Fruit fly (Drosophila melanogaster): ENCODE measurements around the gene CG33267.
A peak's percentile ranks its signal among the peaks of the same experiment; 100 is the strongest.

Gene CG33267

dm6 chr3L:11563972-11564533, at the start of gene CG33267, which contains the start of gene CG46412:
Gene CG33267, plus strand, starts transcription at chr3L:11564483.
Gene CG46412, minus strand, starts transcription at chr3L:11564072.
- TF ChIP-seq noc (tag; optimal IDR thresholded peaks at IDR 0.05): no peak

dm6 chr3L:11515349-11516079, 48.8 kb upstream of the CG33267 start:
- peak; percentile 6 for TF ChIP-seq noc (tag; optimal IDR thresholded peaks at IDR 0.05)

dm6 chr3L:11516229-11516628, 48.1 kb upstream of the CG33267 start:
- TF ChIP-seq noc (tag; optimal IDR thresholded peaks at IDR 0.05): no peak

- TF ChIP-seq noc (tag; optimal IDR thresholded peaks at IDR 0.05): no peak
These were observed 41.7 kb upstream of the CG33267 start, which contains the start of the genes CG11714 and Fuca for dm6 chr3L:11522613-11523012. Gene CG11714, minus strand, starts transcription at chr3L:11522713. Gene Fuca, minus strand, starts transcription at chr3L:11522713.

dm6 chr3L:11523286-11523685, 41.0 kb upstream of the CG33267 start:
- no peak for TF ChIP-seq noc (tag; optimal IDR thresholded peaks at IDR 0.05)

- TF ChIP-seq noc (tag; optimal IDR thresholded peaks at IDR 0.05): no peak
These were observed 38.5 kb upstream of the CG33267 start for dm6 chr3L:11525765-11526164.

- TF ChIP-seq noc (tag; optimal IDR thresholded peaks at IDR 0.05): no peak
These were observed 37.6 kb upstream of the CG33267 start for dm6 chr3L:11526644-11527184.

dm6 chr3L:11528397-11528923, 35.8 kb upstream of the CG33267 start:
- TF ChIP-seq noc (tag; optimal IDR thresholded peaks at IDR 0.05): no peak

dm6 chr3L:11529707-11530106, 34.6 kb upstream of the CG33267 start:
- no peak for TF ChIP-seq noc (tag; optimal IDR thresholded peaks at IDR 0.05)

- no peak for TF ChIP-seq noc (tag; optimal IDR thresholded peaks at IDR 0.05)
These were observed 33.9 kb upstream of the CG33267 start for dm6 chr3L:11530370-11530769.

- TF ChIP-seq noc (tag; optimal IDR thresholded peaks at IDR 0.05): no peak
These were observed 33.0 kb upstream of the CG33267 start for dm6 chr3L:11531300-11531699.

- TF ChIP-seq noc (tag; optimal IDR thresholded peaks at IDR 0.05): no peak
These were observed 32.1 kb upstream of the CG33267 start for dm6 chr3L:11531994-11532732.

- TF ChIP-seq noc (tag; optimal IDR thresholded peaks at IDR 0.05): peak; percentile 62
These were observed 30.5 kb upstream of the CG33267 start for dm6 chr3L:11533704-11534319.

dm6 chr3L:11534391-11535246, 29.7 kb upstream of the CG33267 start:
- peak; percentile 73 for TF ChIP-seq noc (tag; optimal IDR thresholded peaks at IDR 0.05)

dm6 chr3L:11536132-11536531, 28.2 kb upstream of the CG33267 start:
- no peak for TF ChIP-seq noc (tag; optimal IDR thresholded peaks at IDR 0.05)
